Worm (Caenorhabditis elegans) whole organism, L1 larva: ENCODE measurements around the gene fbxa-144.

Source experiments
- alr-1 ChIP-seq: fragments of 200-800 bp; sonication (Bioruptor generic); optimal IDR thresholded peaks from 2 replicates; lab custom pipeline; 2018; ENCODE audit warnings: borderline replicate concordance, mild to moderate bottlenecking, missing genetic modification characterization, missing compliant biosample characterization
- blmp-1 ChIP-seq: fragments of 150-350 bp; optimal IDR thresholded peaks from 2 replicates; lab custom pipeline; 2014; ENCODE audit warnings: missing biosample characterization, missing genetic modification characterization
- ceh-63 ChIP-seq: fragments of 200-800 bp; sonication (Bioruptor generic); optimal IDR thresholded peaks from 2 replicates; lab custom pipeline; 2018; ENCODE audit warnings: mild to moderate bottlenecking, missing genetic modification characterization, missing compliant biosample characterization
- ceh-82 ChIP-seq, 3 experiments: fragments of 150-350 bp in 1 of 3; sonication (generic microtip) in 2 of 3; optimal IDR thresholded peaks; 2 replicates each; lab custom pipeline; 2014 to 2017; ENCODE audit warnings: missing biosample characterization in 3 of 3, missing genetic modification characterization in 3 of 3
- dpl-1 ChIP-seq, 3 experiments: fragments of 150-350 bp in 2 of 3; sonication (generic microtip) in 1 of 3; optimal IDR thresholded peaks; 2 replicates each; lab custom pipeline; 2014 to 2017; ENCODE audit warnings: missing biosample characterization in 3 of 3, missing genetic modification characterization in 3 of 3, missing genetic modification reagents in 3 of 3
- efl-1 ChIP-seq, 4 experiments: fragments of 150-350 bp; optimal IDR thresholded peaks in 3 of 4; peaks in 1 of 4; 1 replicate in 1 of 4; 2 replicates in 3 of 4; lab custom pipeline; 2014; ENCODE audit warnings: missing biosample characterization in 2 of 4, missing genetic modification characterization in 2 of 4, missing genetic modification reagents in 2 of 4
- egl-13 ChIP-seq: sonication (generic microtip); optimal IDR thresholded peaks from 2 replicates; lab custom pipeline; 2016; ENCODE audit warnings: missing genotype, missing genetic modification reagents, missing genetic modification characterization, missing compliant biosample characterization
- elt-2 ChIP-seq: sonication (generic microtip); optimal IDR thresholded peaks from 2 replicates; lab custom pipeline; 2016; ENCODE audit warnings: missing genetic modification characterization, mild to moderate bottlenecking, inconsistent platforms, missing compliant biosample characterization, missing genetic modification reagents
- elt-3 ChIP-seq, 6 experiments: fragments of 150-350 bp in 1 of 6; sonication (generic microtip); optimal IDR thresholded peaks; 2 replicates each; lab custom pipeline; 2017 to 2018; ENCODE audit warnings: missing biosample characterization in 6 of 6, missing genetic modification characterization in 6 of 6, inconsistent platforms in 1 of 6
- fkh-8 ChIP-seq: sonication (generic microtip); optimal IDR thresholded peaks from 2 replicates; lab custom pipeline; 2016; ENCODE audit warnings: mild to moderate bottlenecking, missing genetic modification characterization, missing compliant biosample characterization
- fos-1 ChIP-seq: fragments of 150-350 bp; optimal IDR thresholded peaks from 2 replicates; lab custom pipeline; 2014; ENCODE audit warnings: missing biosample characterization, missing genetic modification characterization
- hlh-4 ChIP-seq: sonication (generic microtip); optimal IDR thresholded peaks from 2 replicates; lab custom pipeline; 2016; ENCODE audit warnings: mild to moderate bottlenecking, missing genetic modification characterization, missing compliant biosample characterization
- isw-1 ChIP-seq: fragments of 200-800 bp; sonication (Bioruptor generic); IDR thresholded peaks from 2 replicates; pipeline ENCODE4 v1.3.6; 2022; ENCODE audit warnings: missing genetic modification characterization, missing compliant biosample characterization
- jun-1 ChIP-seq: fragments of 150-350 bp; optimal IDR thresholded peaks from 2 replicates; lab custom pipeline; 2014; ENCODE audit warnings: missing biosample characterization, missing genetic modification reagents, missing genetic modification characterization
- lin-14 ChIP-seq: fragments of 200-800 bp; sonication (Bioruptor generic); optimal IDR thresholded peaks from 2 replicates; lab custom pipeline; 2018; ENCODE audit warnings: mild to moderate bottlenecking, missing genetic modification characterization, moderate library complexity, missing compliant biosample characterization
- lin-15B ChIP-seq: fragments of 150-350 bp; sonication (generic microtip); optimal IDR thresholded peaks from 3 replicates; lab custom pipeline; 2014; ENCODE audit warnings: missing biosample characterization, missing genetic modification characterization
- lin-35 ChIP-seq, 2 experiments: fragments of 150-350 bp; optimal IDR thresholded peaks; 2 replicates each; lab custom pipeline; 2014; ENCODE audit warnings: missing biosample characterization in 2 of 2, missing genetic modification characterization in 2 of 2, missing genetic modification reagents in 2 of 2
- lin-39 ChIP-seq: fragments of 150-350 bp; optimal IDR thresholded peaks from 2 replicates; lab custom pipeline; 2014; ENCODE audit warnings: missing biosample characterization, missing genetic modification reagents, missing genetic modification characterization
- mab-9 ChIP-seq: fragments of 200-800 bp; sonication (Bioruptor generic); IDR thresholded peaks from 2 replicates; pipeline ENCODE4 v1.3.6; 2022; ENCODE audit warnings: missing genetic modification reagents, missing genetic modification characterization, missing compliant biosample characterization
- mdl-1 ChIP-seq, 2 experiments: fragments of 150-350 bp; optimal IDR thresholded peaks; 2 replicates each; lab custom pipeline; 2014 to 2017; ENCODE audit warnings: missing biosample characterization in 2 of 2, missing genetic modification characterization in 2 of 2, inconsistent platforms in 1 of 2
- nhr-12 ChIP-seq: sonication (generic microtip); optimal IDR thresholded peaks from 2 replicates; lab custom pipeline; 2017; ENCODE audit warnings: missing biosample characterization, missing genetic modification characterization
- nhr-19 ChIP-seq: fragments of 200-800 bp; sonication (Bioruptor generic); conservative IDR thresholded peaks from 2 replicates; pipeline ENCODE4 v1.3.6; 2022; ENCODE audit warnings: missing genetic modification characterization, missing compliant biosample characterization
- nhr-20 ChIP-seq: sonication (generic microtip); optimal IDR thresholded peaks from 2 replicates; lab custom pipeline; 2016; ENCODE audit warnings: mild to moderate bottlenecking, missing genetic modification characterization, missing compliant biosample characterization
- nhr-237 ChIP-seq: fragments of 150-350 bp; optimal IDR thresholded peaks from 2 replicates; lab custom pipeline; 2014; ENCODE audit warnings: missing biosample characterization, missing genetic modification characterization
- nhr-47 ChIP-seq: sonication (generic microtip); optimal IDR thresholded peaks from 2 replicates; lab custom pipeline; 2016; ENCODE audit warnings: mild to moderate bottlenecking, missing genetic modification characterization, moderate library complexity, missing compliant biosample characterization
- nhr-71 ChIP-seq: sonication (generic microtip); optimal IDR thresholded peaks from 2 replicates; lab custom pipeline; 2016; ENCODE audit warnings: mild to moderate bottlenecking, missing genetic modification characterization, moderate library complexity, missing compliant biosample characterization
- nhr-85 ChIP-seq: sonication (generic microtip); peaks from one replicate; lab custom pipeline; 2016; ENCODE audit warnings: missing genetic modification characterization, inconsistent platforms, missing compliant biosample characterization
- nhr-90 ChIP-seq: sonication (generic microtip); optimal IDR thresholded peaks from 2 replicates; lab custom pipeline; 2016; ENCODE audit warnings: mild to moderate bottlenecking, missing genetic modification characterization, missing compliant biosample characterization; ENCODE audit not compliant: poor library complexity
- pag-3 ChIP-seq: sonication (generic microtip); optimal IDR thresholded peaks from 2 replicates; lab custom pipeline; 2017; ENCODE audit warnings: missing genetic modification characterization, mild to moderate bottlenecking, missing compliant biosample characterization, antibody characterized with exemption, borderline replicate concordance; ENCODE audit not compliant: insufficient read depth
- pax-3 ChIP-seq: fragments of 200-800 bp; sonication (Bioruptor generic); optimal IDR thresholded peaks from 2 replicates; lab custom pipeline; 2018; ENCODE audit warnings: mild to moderate bottlenecking, missing genetic modification characterization, moderate library complexity, missing compliant biosample characterization
- pqm-1 ChIP-seq: sonication (generic microtip); optimal IDR thresholded peaks from 3 replicates; lab custom pipeline; 2017; ENCODE audit warnings: missing biosample characterization, missing genetic modification characterization
- skn-1 ChIP-seq: fragments of 150-350 bp; optimal IDR thresholded peaks from 2 replicates; lab custom pipeline; 2014; ENCODE audit warnings: missing biosample characterization, missing genetic modification characterization
- snu-23 ChIP-seq: sonication (generic microtip); optimal IDR thresholded peaks from 2 replicates; lab custom pipeline; 2016; ENCODE audit warnings: missing genetic modification characterization, missing compliant biosample characterization
- tbx-2 ChIP-seq: sonication (generic microtip); optimal IDR thresholded peaks from 2 replicates; lab custom pipeline; 2016; ENCODE audit warnings: missing genetic modification characterization, missing compliant biosample characterization
- unc-30 ChIP-seq: sonication (generic microtip); optimal IDR thresholded peaks from 2 replicates; lab custom pipeline; 2017; ENCODE audit warnings: missing biosample characterization, missing genetic modification characterization
- xbp-1 ChIP-seq: sonication (generic microtip); optimal IDR thresholded peaks from 2 replicates; lab custom pipeline; 2016; ENCODE audit warnings: missing genetic modification characterization, missing compliant biosample characterization
- ztf-4 ChIP-seq: fragments of 150-350 bp; optimal IDR thresholded peaks from 2 replicates; lab custom pipeline; 2014; ENCODE audit warnings: missing biosample characterization, missing genetic modification characterization

Gene fbxa-144

DNA sequence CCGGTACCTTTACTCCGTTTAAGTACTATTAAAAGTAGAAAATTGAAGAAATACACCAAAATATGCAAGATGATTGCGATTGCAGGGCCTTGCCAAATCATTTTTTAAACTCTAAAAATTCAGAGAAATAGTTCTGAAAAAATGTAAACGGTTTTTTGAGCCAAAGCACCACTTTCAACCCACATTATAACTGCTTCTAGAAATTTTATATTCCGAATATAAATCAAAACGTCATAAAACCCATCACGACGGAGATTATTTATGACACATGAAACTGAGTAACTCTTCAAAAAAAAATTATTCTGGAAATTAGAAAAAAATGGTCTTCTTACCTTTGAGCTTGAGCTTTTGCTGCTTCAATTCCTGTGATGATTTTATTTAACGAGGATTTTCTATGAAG lies 18.4 kb downstream of the fbxa-144 start, which contains the start of gene srxa-16:
Gene srxa-16 (minus strand): TSS at position 101 of the 400 bp plus-strand sequence.
- TF ChIP-seq nhr-47 (tag; lab: Kevin White, UChicago) (no peak), nhr-237 (tag; lab: Kevin White, UChicago) (no peak), elt-3 (tag; optimal IDR thresholded peaks at IDR 0.05; lab: Kevin White, UChicago) (no peak), fos-1 (tag; lab: Kevin White, UChicago) (no peak), ztf-4 (tag; lab: Kevin White, UChicago) (no peak), dpl-1 (GFP tag; optimal IDR thresholded peaks at IDR 0.05; lab: Kevin White, UChicago) (no peak), lin-15B (tag; lab: Kevin White, UChicago) (no peak), pqm-1 (no peak)
- TF ChIP-seq, all 84 proteins: peak for 0

DNA sequence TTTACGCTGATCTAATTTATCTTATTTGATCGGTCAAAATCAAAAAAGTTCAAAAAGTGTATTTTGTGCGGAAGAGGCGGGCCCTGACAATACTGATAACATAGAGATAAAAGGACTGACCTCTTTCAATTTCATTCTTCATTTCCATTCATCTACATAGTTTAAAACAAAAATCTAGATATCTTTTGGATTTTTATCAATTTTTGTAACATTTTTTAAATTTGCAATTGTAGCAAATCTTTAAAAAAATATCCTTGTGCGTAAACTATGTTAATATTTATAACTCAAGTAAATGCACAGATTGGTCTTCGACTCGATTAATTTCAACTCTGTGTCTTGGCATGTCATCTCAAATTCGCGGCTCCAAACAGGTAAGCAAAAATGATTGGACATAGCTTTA lies 29.0 kb downstream of the fbxa-144 start, which contains the start of gene argk-1:
Gene argk-1 (plus strand): TSS at position 301 of the 400 bp plus-strand sequence.
- TF ChIP-seq nhr-20 (tag; lab: Kevin White, UChicago) (no peak), jun-1 (no peak), blmp-1 (tag; lab: Kevin White, UChicago) (no peak), nhr-12 (no peak), ceh-82 (tag; optimal IDR thresholded peaks at IDR 0.05; lab: Kevin White, UChicago) (no peak), egl-13 (tag; lab: Kevin White, UChicago) (no peak), nhr-19 (GFP tag; lab: Robert Waterston, UW) (no peak), alr-1 (tag; lab: Kevin White, UChicago) (no peak), lin-35 (GFP tag; optimal IDR thresholded peaks at IDR 0.05; lab: Kevin White, UChicago) (no peak), nhr-47 (tag; lab: Kevin White, UChicago) (no peak), lin-39 (tag; lab: Kevin White, UChicago) (no peak), nhr-71 (tag; lab: Kevin White, UChicago) (no peak)
- TF ChIP-seq, all 84 proteins: peak for 0

- peak; percentile 49 for TF ChIP-seq elt-2 (tag; lab: Kevin White, UChicago)
- no peak for TF ChIP-seq skn-1 (tag; lab: Kevin White, UChicago)
- TF ChIP-seq nhr-20 (tag; lab: Kevin White, UChicago) = peak; percentile 14
- TF ChIP-seq snu-23 = no peak
- no peak for TF ChIP-seq mab-9
- TF ChIP-seq mdl-1 (tag; optimal IDR thresholded peaks at IDR 0.05; lab: Kevin White, UChicago) = peak in 1 of 2 experiments; percentile 1
- no peak for TF ChIP-seq efl-1 (optimal IDR thresholded peaks at IDR 0.05; lab: Kevin White, UChicago)
- TF ChIP-seq efl-1 (GFP tag; optimal IDR thresholded peaks at IDR 0.05 in 1 of 2; lab: Kevin White, UChicago) = peak in 1 of 2 experiments; percentile 88
- no peak for TF ChIP-seq fkh-8 (tag; lab: Kevin White, UChicago)
- TF ChIP-seq lin-14 = peak; percentile 14
- TF ChIP-seq pax-3 (tag; lab: Kevin White, UChicago) = no peak
- TF ChIP-seq unc-30 (tag; lab: Kevin White, UChicago) = no peak
- peak; percentile 72 for TF ChIP-seq nhr-85
- TF ChIP-seq nhr-90 = no peak
- no peak for TF ChIP-seq hlh-4 (tag; lab: Kevin White, UChicago)
- TF ChIP-seq pag-3 (tag; lab: Kevin White, UChicago) = no peak
- no peak for TF ChIP-seq isw-1
- no peak for TF ChIP-seq ceh-63 (GFP tag; lab: Kevin White, UChicago)
- no peak for TF ChIP-seq xbp-1 (tag; lab: Kevin White, UChicago)
- peak in 3 of 6 experiments; percentile 38 to 67 (median 46) for TF ChIP-seq elt-3 (tag; optimal IDR thresholded peaks at IDR 0.05; lab: Kevin White, UChicago)
- TF ChIP-seq tbx-2 (tag; lab: Kevin White, UChicago) = no peak
Measured at ce11 chrV:16100103-16100730, 32.4 kb downstream of the fbxa-144 start, which contains the start of gene cth-1. TSS of gene cth-1 (plus strand) at chrV:16100680.
